Worm (Caenorhabditis elegans) whole organism, mixed stage, embryonic: ENCODE results near the gene mlt-4.

Experiments
- elt-1 ChIP-seq: sonication (generic microtip); optimal IDR thresholded peaks from 2 replicates; lab custom pipeline; 2017; ENCODE audit warnings: missing genetic modification characterization, mild to moderate bottlenecking, missing compliant biosample characterization, antibody characterized with exemption, moderate library complexity, borderline replicate concordance; ENCODE audit not compliant: insufficient read depth
- lsy-2 ChIP-seq: fragments of 150-350 bp; optimal IDR thresholded peaks from 2 replicates; lab custom pipeline; 2014; ENCODE audit warnings: missing biosample characterization, missing genetic modification characterization
- nhr-76 ChIP-seq: sonication (generic microtip); optimal IDR thresholded peaks from 2 replicates; lab custom pipeline; 2017; ENCODE audit warnings: missing biosample characterization, missing genetic modification characterization
- snpc-4 ChIP-seq: fragments of 150-350 bp; optimal IDR thresholded peaks from 2 replicates; lab custom pipeline; 2014; ENCODE audit warnings: missing biosample characterization, missing genetic modification characterization
- tbx-8 ChIP-seq: fragments of 200-800 bp; sonication (Bioruptor generic); optimal IDR thresholded peaks from 2 replicates; lab custom pipeline; 2018; ENCODE audit warnings: mild to moderate bottlenecking, missing genetic modification characterization, moderate library complexity, missing compliant biosample characterization
- zip-8 ChIP-seq: fragments of 150-350 bp; optimal IDR thresholded peaks from 2 replicates; lab custom pipeline; 2014; ENCODE audit warnings: missing biosample characterization, missing genetic modification characterization
- ztf-11 ChIP-seq: fragments of 150-350 bp; optimal IDR thresholded peaks from 2 replicates; lab custom pipeline; 2014; ENCODE audit warnings: missing biosample characterization, missing genetic modification characterization

DNA sequence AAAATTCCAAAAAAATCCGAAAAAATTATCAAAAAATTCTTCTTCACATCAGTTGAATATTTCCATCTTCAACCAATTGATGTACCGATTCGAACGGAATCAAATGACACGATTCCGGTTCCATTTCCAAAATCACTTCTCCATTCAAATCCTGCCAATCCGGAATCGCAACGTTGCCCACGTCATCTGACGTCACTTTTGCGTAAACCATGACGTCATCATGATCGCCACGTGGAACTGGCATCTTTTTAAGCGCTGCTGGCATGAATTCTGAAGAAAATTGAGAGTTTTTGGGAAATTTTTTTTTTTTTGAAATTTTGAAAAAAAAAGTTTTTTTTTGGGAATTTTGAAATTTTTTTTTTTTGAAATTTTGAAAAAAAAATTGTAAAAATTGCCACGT lies 54.0 kb downstream of the mlt-4 start:
- TF ChIP-seq nhr-76 (tag; lab: Kevin White, UChicago) (no peak), tbx-8 (GFP tag; lab: Kevin White, UChicago) (no peak), snpc-4 (tag; lab: Kevin White, UChicago) (no peak), ztf-11 (no peak), elt-1 (tag; lab: Kevin White, UChicago) (no peak), zip-8 (tag; lab: Kevin White, UChicago) (peak; percentile 95), lsy-2 (tag; lab: Kevin White, UChicago) (no peak)
